Worm (Caenorhabditis elegans) whole organism, L4 larva: Measurements from ENCODE around the gene T27E7.4.

Experiments
- D1046.2 ChIP-seq: fragments of 200-800 bp; sonication (Bioruptor generic); IDR thresholded peaks from 2 replicates; pipeline ENCODE4 v1.3.6; 2022; ENCODE audit warnings: missing genetic modification characterization, missing compliant biosample characterization
- F49E8.2 ChIP-seq: sonication (generic microtip); optimal IDR thresholded peaks from 2 replicates; lab custom pipeline; 2016; ENCODE audit warnings: missing compliant biosample characterization, mild to moderate bottlenecking, missing genetic modification characterization, borderline replicate concordance
- ZK337.2 ChIP-seq: fragments of 200-800 bp; sonication (Bioruptor generic); IDR thresholded peaks from 2 replicates; pipeline ENCODE4 v1.3.6; 2022; ENCODE audit warnings: missing genetic modification reagents, missing genetic modification characterization, missing compliant biosample characterization
- aha-1 ChIP-seq: fragments of 150-350 bp; peaks from one replicate; lab custom pipeline; 2014; ENCODE audit warnings: missing biosample characterization, missing genetic modification characterization
- ama-1 ChIP-seq: fragments of 150-350 bp; optimal IDR thresholded peaks from 2 replicates; lab custom pipeline; 2014; ENCODE audit warnings: inconsistent platforms, mixed read lengths
- ceh-28 ChIP-seq: fragments of 150-350 bp; optimal IDR thresholded peaks from 2 replicates; lab custom pipeline; 2014; ENCODE audit warnings: missing biosample characterization, missing genetic modification reagents, missing genetic modification characterization
- ceh-32 ChIP-seq: sonication (generic microtip); optimal IDR thresholded peaks from 2 replicates; lab custom pipeline; 2016; ENCODE audit warnings: mild to moderate bottlenecking, missing genetic modification characterization, missing compliant biosample characterization; ENCODE audit not compliant: poor library complexity
- ceh-44 ChIP-seq: fragments of 200-800 bp; sonication (Bioruptor generic); IDR thresholded peaks from 2 replicates; pipeline ENCODE4 v1.3.6; 2022; ENCODE audit warnings: missing genetic modification reagents, missing genetic modification characterization, missing compliant biosample characterization
- ceh-82 ChIP-seq: sonication (generic microtip); optimal IDR thresholded peaks from 2 replicates; lab custom pipeline; 2017; ENCODE audit warnings: missing biosample characterization, missing genetic modification characterization
- ces-1 ChIP-seq: fragments of 150-350 bp; sonication (generic microtip); optimal IDR thresholded peaks from 4 replicates; lab custom pipeline; 2014; ENCODE audit warnings: missing biosample characterization, missing genetic modification reagents, missing genetic modification characterization
- ctbp-1 ChIP-seq: fragments of 200-800 bp; sonication (Bioruptor generic); IDR thresholded peaks from 2 replicates; pipeline ENCODE4 v1.3.6; 2022; ENCODE audit warnings: missing genetic modification reagents, missing genetic modification characterization, missing compliant biosample characterization
- daf-16 ChIP-seq, 3 experiments: sonication (generic microtip); optimal IDR thresholded peaks; 2 replicates each; lab custom pipeline; 2016 to 2017; ENCODE audit warnings: missing genetic modification characterization in 3 of 3, missing genetic modification reagents in 3 of 3, mild to moderate bottlenecking in 2 of 3, missing compliant biosample characterization in 2 of 3, missing biosample characterization in 1 of 3, moderate library complexity in 1 of 3
- dmd-6 ChIP-seq: fragments of 200-800 bp; sonication (Bioruptor generic); IDR thresholded peaks from 2 replicates; pipeline ENCODE4 v1.3.6; 2022; ENCODE audit warnings: missing genetic modification reagents, missing genetic modification characterization, missing compliant biosample characterization
- dmd-9 ChIP-seq: fragments of 200-800 bp; sonication (Bioruptor generic); IDR thresholded peaks from 2 replicates; pipeline ENCODE4 v1.3.6; 2022; ENCODE audit warnings: missing genetic modification reagents, missing genetic modification characterization, missing compliant biosample characterization
- duxl-1 ChIP-seq: sonication (generic microtip); optimal IDR thresholded peaks from 2 replicates; lab custom pipeline; 2016; ENCODE audit warnings: mild to moderate bottlenecking, missing genetic modification characterization, moderate library complexity, missing compliant biosample characterization; ENCODE audit not compliant: poor library complexity
- egl-27 ChIP-seq: sonication (generic microtip); optimal IDR thresholded peaks from 3 replicates; lab custom pipeline; 2017; ENCODE audit warnings: missing biosample characterization, missing genetic modification reagents, missing genetic modification characterization
- fos-1 ChIP-seq: fragments of 150-350 bp; optimal IDR thresholded peaks from 2 replicates; lab custom pipeline; 2014; ENCODE audit warnings: missing biosample characterization, missing genetic modification characterization
- lin-1 ChIP-seq: fragments of 200-800 bp; sonication (Bioruptor generic); IDR thresholded peaks from 2 replicates; pipeline ENCODE4 v1.3.6; 2022; ENCODE audit warnings: missing genetic modification reagents, missing genetic modification characterization, missing compliant biosample characterization
- lin-15B ChIP-seq: fragments of 150-350 bp; sonication (generic microtip); optimal IDR thresholded peaks from 3 replicates; lab custom pipeline; 2014; ENCODE audit warnings: missing biosample characterization, missing genetic modification characterization
- madf-5 ChIP-seq, 2 experiments: fragments of 200-800 bp; sonication (Bioruptor generic); IDR thresholded peaks; 2 replicates each; pipeline ENCODE4 v1.3.6; 2022; ENCODE audit warnings: missing compliant biosample characterization in 2 of 2, missing genetic modification characterization in 2 of 2
- mdl-1 ChIP-seq, 2 experiments: fragments of 150-350 bp in 1 of 2; sonication (generic microtip) in 1 of 2; optimal IDR thresholded peaks; 2 replicates each; lab custom pipeline; 2014 to 2017; ENCODE audit warnings: missing biosample characterization in 2 of 2, missing genetic modification characterization in 2 of 2
- mdt-29 ChIP-seq: fragments of 200-800 bp; sonication (Bioruptor generic); IDR thresholded peaks from 2 replicates; pipeline ENCODE4 v1.3.6; 2022; ENCODE audit warnings: missing genetic modification reagents, missing genetic modification characterization, missing compliant biosample characterization
- mep-1 ChIP-seq: fragments of 150-350 bp; sonication (generic microtip); optimal IDR thresholded peaks from 3 replicates; lab custom pipeline; 2014; ENCODE audit warnings: missing biosample characterization, missing genetic modification characterization
- mxl-2 ChIP-seq: fragments of 200-800 bp; sonication (Bioruptor generic); conservative IDR thresholded peaks from 2 replicates; pipeline ENCODE4 v1.3.6; 2022; ENCODE audit warnings: missing genetic modification reagents, missing genetic modification characterization, missing compliant biosample characterization
- nhr-25 ChIP-seq: sonication (generic microtip); optimal IDR thresholded peaks from 2 replicates; lab custom pipeline; 2017; ENCODE audit warnings: missing genetic modification characterization, mild to moderate bottlenecking, missing compliant biosample characterization, antibody characterized with exemption, moderate library complexity, borderline replicate concordance; ENCODE audit not compliant: insufficient read depth
- nhr-42 ChIP-seq: fragments of 200-800 bp; sonication (Bioruptor generic); IDR thresholded peaks from 2 replicates; pipeline ENCODE4 v1.3.6; 2022; ENCODE audit warnings: missing genetic modification characterization, missing compliant biosample characterization
- nhr-48 ChIP-seq: sonication (generic microtip); optimal IDR thresholded peaks from 2 replicates; lab custom pipeline; 2016; ENCODE audit warnings: mild to moderate bottlenecking, missing genetic modification characterization, missing compliant biosample characterization
- pha-4 ChIP-seq, 2 experiments: fragments of 150-350 bp in 1 of 2; fragments of 200-800 bp in 1 of 2; sonication (Bioruptor generic) in 1 of 2; IDR thresholded peaks in 1 of 2; optimal IDR thresholded peaks in 1 of 2; 2 replicates each; pipeline versions ENCODE4 v1.3.6 to Lab custom; 2014 to 2022; ENCODE audit warnings: missing genetic modification characterization in 2 of 2, missing genetic modification reagents in 2 of 2, missing biosample characterization in 1 of 2, missing compliant biosample characterization in 1 of 2
- pqm-1 ChIP-seq: sonication (generic microtip); optimal IDR thresholded peaks from 2 replicates; lab custom pipeline; 2017; ENCODE audit warnings: missing biosample characterization, missing genetic modification characterization
- set-16 ChIP-seq: fragments of 200-800 bp; sonication (Bioruptor generic); IDR thresholded peaks from 2 replicates; pipeline ENCODE4 v1.3.6; 2022; ENCODE audit warnings: missing genetic modification reagents, missing genetic modification characterization, missing compliant biosample characterization
- snpc-1.2 ChIP-seq: fragments of 200-800 bp; sonication (Bioruptor generic); IDR thresholded peaks from 2 replicates; pipeline ENCODE4 v1.3.6; 2022; ENCODE audit warnings: missing genetic modification reagents, missing genetic modification characterization, missing compliant biosample characterization
- snpc-4 ChIP-seq: fragments of 150-350 bp; optimal IDR thresholded peaks from 2 replicates; lab custom pipeline; 2014; ENCODE audit warnings: missing biosample characterization, missing genetic modification characterization
- spr-1 ChIP-seq: sonication (generic microtip); optimal IDR thresholded peaks from 2 replicates; lab custom pipeline; 2016; ENCODE audit warnings: mild to moderate bottlenecking, missing genetic modification characterization, missing compliant biosample characterization
- tra-1 ChIP-seq: fragments of 200-800 bp; sonication (Bioruptor generic); IDR thresholded peaks from 2 replicates; pipeline ENCODE4 v1.3.6; 2022; ENCODE audit warnings: missing genetic modification reagents, missing genetic modification characterization, missing compliant biosample characterization
- zip-11 ChIP-seq: fragments of 200-800 bp; sonication (Bioruptor generic); IDR thresholded peaks from 2 replicates; pipeline ENCODE4 v1.3.6; 2022; ENCODE audit warnings: missing genetic modification characterization, missing compliant biosample characterization
- ztf-7 ChIP-seq: fragments of 150-350 bp; optimal IDR thresholded peaks from 2 replicates; lab custom pipeline; 2014; ENCODE audit warnings: missing biosample characterization, missing genetic modification characterization

Gene T27E7.4

ce11 chrIV:14573068-14573467 lies 38.2 kb upstream of the T27E7.4 start:
- no peak for TF ChIP-seq duxl-1 (tag; lab: Kevin White, UChicago)
- TF ChIP-seq ceh-44 (GFP tag; lab: Robert Waterston, UW), result no peak
- no peak for TF ChIP-seq mep-1 (tag; lab: Kevin White, UChicago)
- TF ChIP-seq ceh-32 (tag; lab: Kevin White, UChicago), result no peak
- no peak for TF ChIP-seq spr-1 (tag; lab: Kevin White, UChicago)
- TF ChIP-seq ctbp-1 (GFP tag; lab: Robert Waterston, UW), result no peak
- no peak for TF ChIP-seq ama-1
- TF ChIP-seq ceh-82, result no peak
- TF ChIP-seq zip-11 (GFP tag; lab: Robert Waterston, UW), result no peak
- no peak for TF ChIP-seq snpc-4 (tag; lab: Kevin White, UChicago)
- no peak for TF ChIP-seq mxl-2 (GFP tag; lab: Robert Waterston, UW)
- TF ChIP-seq nhr-25, result no peak
- TF ChIP-seq ztf-7, result no peak
- no peak for TF ChIP-seq fos-1
- no peak for TF ChIP-seq mdl-1 (tag; optimal IDR thresholded peaks at IDR 0.05; lab: Kevin White, UChicago)
- no peak for TF ChIP-seq set-16

ce11 chrIV:14572607-14573006 lies 37.7 kb upstream of the T27E7.4 start, which contains the start of gene glb-34:
glb-34 (minus strand) TSS chrIV:14572707.
- TF ChIP-seq lin-1 (GFP tag; lab: Robert Waterston, UW), result no peak
- no peak for TF ChIP-seq ceh-28 (tag; lab: Kevin White, UChicago)
- no peak for TF ChIP-seq ceh-44 (GFP tag; lab: Robert Waterston, UW)
- no peak for TF ChIP-seq D1046.2 (GFP tag; lab: Robert Waterston, UW)
- no peak for TF ChIP-seq pqm-1 (tag; lab: Kevin White, UChicago)
- TF ChIP-seq dmd-6 (GFP tag; lab: Robert Waterston, UW), result no peak
- no peak for TF ChIP-seq F49E8.2 (tag; lab: Kevin White, UChicago)
- no peak for TF ChIP-seq dmd-9 (GFP tag; lab: Robert Waterston, UW)
- no peak for TF ChIP-seq lin-15B (tag; lab: Kevin White, UChicago)
- no peak for TF ChIP-seq nhr-42 (GFP tag; lab: Robert Waterston, UW)
- no peak for TF ChIP-seq daf-16 (GFP tag; optimal IDR thresholded peaks at IDR 0.05; lab: Kevin White, UChicago)
- no peak for TF ChIP-seq daf-16 (tag; optimal IDR thresholded peaks at IDR 0.05; lab: Kevin White, UChicago)

ce11 chrIV:14571626-14572025 lies 36.8 kb upstream of the T27E7.4 start:
- TF ChIP-seq aha-1 (tag; lab: Kevin White, UChicago) (peak; percentile 94), ZK337.2 (GFP tag; lab: Robert Waterston, UW) (no peak), mdt-29 (GFP tag; lab: Robert Waterston, UW) (no peak)
- TF ChIP-seq, all 104 proteins: peak for 1

- no peak for TF ChIP-seq nhr-48 (tag; lab: Kevin White, UChicago)
- TF ChIP-seq ces-1 (GFP tag; lab: Kevin White, UChicago), result no peak
- no peak for TF ChIP-seq madf-5 (GFP tag; IDR thresholded peaks at IDR 0.05; lab: Robert Waterston, UW)
- TF ChIP-seq egl-27 (tag; lab: Kevin White, UChicago), result no peak
- no peak for TF ChIP-seq snpc-1.2 (GFP tag; lab: Robert Waterston, UW)
- TF ChIP-seq tra-1, result no peak
- TF ChIP-seq pha-4 (GFP tag; IDR thresholded peaks at IDR 0.05; lab: Robert Waterston, UW), result no peak
- TF ChIP-seq pha-4 (tag; optimal IDR thresholded peaks at IDR 0.05; lab: Kevin White, UChicago), result no peak
These were observed 30.2 kb upstream of the T27E7.4 start, which contains the start of gene Y57G11B.2 for ce11 chrIV:14565062-14565461. Y57G11B.2 (plus strand) TSS chrIV:14565362.
